Worm (Caenorhabditis elegans) whole organism, late embryonic: ENCODE data around the gene srt-16.

Experiments used
- C38D4.7 ChIP-seq: fragments of 200-800 bp; sonication (Bioruptor generic); optimal IDR thresholded peaks from 2 replicates; lab custom pipeline; 2018; ENCODE audit warnings: mild to moderate bottlenecking, missing genetic modification characterization, moderate library complexity, missing compliant biosample characterization
- K02D7.2 ChIP-seq: sonication (generic microtip); optimal IDR thresholded peaks from 2 replicates; lab custom pipeline; 2017; ENCODE audit warnings: mild to moderate bottlenecking, missing genetic modification characterization, missing compliant biosample characterization
- T23F11.4 ChIP-seq: fragments of 200-800 bp; sonication (Bioruptor generic); optimal IDR thresholded peaks from 2 replicates; lab custom pipeline; 2018; ENCODE audit warnings: mild to moderate bottlenecking, missing genetic modification characterization, missing compliant biosample characterization
- Y22D7AL.16 ChIP-seq: sonication (generic microtip); optimal IDR thresholded peaks from 2 replicates; lab custom pipeline; 2016; ENCODE audit warnings: missing genetic modification characterization, missing compliant biosample characterization
- ama-1 ChIP-seq: fragments of 150-350 bp; optimal IDR thresholded peaks from 2 replicates; lab custom pipeline; 2014
- ceh-14 ChIP-seq: sonication (generic microtip); optimal IDR thresholded peaks from 2 replicates; lab custom pipeline; 2016; ENCODE audit warnings: missing genotype, missing genetic modification characterization, missing compliant biosample characterization
- ceh-18 ChIP-seq: sonication (generic microtip); optimal IDR thresholded peaks from 2 replicates; lab custom pipeline; 2016; ENCODE audit warnings: missing genetic modification characterization, missing compliant biosample characterization
- ceh-19 ChIP-seq: fragments of 200-800 bp; sonication (Bioruptor generic); optimal IDR thresholded peaks from 2 replicates; lab custom pipeline; 2018; ENCODE audit warnings: mild to moderate bottlenecking, missing genetic modification characterization, missing compliant biosample characterization
- ceh-24 ChIP-seq: sonication (generic microtip); optimal IDR thresholded peaks from 2 replicates; lab custom pipeline; 2016; ENCODE audit warnings: mild to moderate bottlenecking, missing genetic modification characterization, missing compliant biosample characterization
- ceh-30 ChIP-seq: fragments of 150-350 bp; optimal IDR thresholded peaks from 2 replicates; lab custom pipeline; 2014; ENCODE audit warnings: missing biosample characterization, missing genetic modification characterization
- ceh-34 ChIP-seq: sonication (generic microtip); optimal IDR thresholded peaks from 2 replicates; lab custom pipeline; 2016; ENCODE audit warnings: mild to moderate bottlenecking, missing genetic modification characterization, missing compliant biosample characterization
- ceh-45 ChIP-seq: fragments of 200-800 bp; sonication (Bioruptor generic); IDR thresholded peaks from 2 replicates; pipeline ENCODE4 v1.3.6; 2022; ENCODE audit warnings: missing genetic modification reagents, missing genetic modification characterization, missing compliant biosample characterization
- ceh-48 ChIP-seq: sonication (generic microtip); optimal IDR thresholded peaks from 2 replicates; lab custom pipeline; 2016; ENCODE audit warnings: missing genetic modification characterization, inconsistent platforms, missing compliant biosample characterization
- che-1 ChIP-seq: sonication (generic microtip); optimal IDR thresholded peaks from 2 replicates; lab custom pipeline; 2016; ENCODE audit warnings: mild to moderate bottlenecking, missing genetic modification characterization, missing compliant biosample characterization
- dve-1 ChIP-seq: sonication (generic microtip); optimal IDR thresholded peaks from 2 replicates; lab custom pipeline; 2017; ENCODE audit warnings: antibody characterized with exemption, mild to moderate bottlenecking, missing genetic modification characterization, missing compliant biosample characterization
- elt-4 ChIP-seq: sonication (generic microtip); optimal IDR thresholded peaks from 2 replicates; lab custom pipeline; 2016; ENCODE audit warnings: missing genetic modification characterization, missing compliant biosample characterization
- ets-4 ChIP-seq: sonication (generic microtip); optimal IDR thresholded peaks from 2 replicates; lab custom pipeline; 2016; ENCODE audit warnings: missing genetic modification characterization, missing compliant biosample characterization
- eyg-1 ChIP-seq: sonication (generic microtip); optimal IDR thresholded peaks from 2 replicates; lab custom pipeline; 2016; ENCODE audit warnings: missing genotype, missing genetic modification characterization, missing compliant biosample characterization
- fkh-10 ChIP-seq: fragments of 150-350 bp; optimal IDR thresholded peaks from 2 replicates; lab custom pipeline; 2014; ENCODE audit warnings: missing biosample characterization, missing genetic modification reagents, missing genetic modification characterization
- gmeb-2 ChIP-seq: sonication (generic microtip); optimal IDR thresholded peaks from 2 replicates; lab custom pipeline; 2016; ENCODE audit warnings: missing genetic modification characterization, inconsistent platforms, missing compliant biosample characterization
- hlh-6 ChIP-seq: sonication (generic microtip); optimal IDR thresholded peaks from 2 replicates; lab custom pipeline; 2016; ENCODE audit warnings: missing genotype, missing genetic modification characterization, missing compliant biosample characterization
- hlh-8 ChIP-seq: sonication (generic microtip); optimal IDR thresholded peaks from 2 replicates; lab custom pipeline; 2016; ENCODE audit warnings: missing genotype, missing genetic modification characterization, missing compliant biosample characterization
- lin-11 ChIP-seq: fragments of 200-800 bp; sonication (Bioruptor generic); optimal IDR thresholded peaks from 2 replicates; lab custom pipeline; 2018; ENCODE audit warnings: mild to moderate bottlenecking, missing genetic modification characterization, missing compliant biosample characterization
- madf-2 ChIP-seq: sonication (generic microtip); optimal IDR thresholded peaks from 2 replicates; lab custom pipeline; 2017; ENCODE audit warnings: missing genetic modification characterization, missing compliant biosample characterization
- nfya-1 ChIP-seq: sonication (generic microtip); optimal IDR thresholded peaks from 2 replicates; lab custom pipeline; 2017; ENCODE audit warnings: missing genetic modification characterization, mild to moderate bottlenecking, missing compliant biosample characterization, antibody characterized with exemption, moderate library complexity
- nhr-11 ChIP-seq: fragments of 150-350 bp; optimal IDR thresholded peaks from 2 replicates; lab custom pipeline; 2014; ENCODE audit warnings: missing biosample characterization, missing genetic modification characterization
- nhr-232 ChIP-seq: sonication (generic microtip); optimal IDR thresholded peaks from 2 replicates; lab custom pipeline; 2016; ENCODE audit warnings: missing genetic modification characterization, missing compliant biosample characterization
- pag-3 ChIP-seq: sonication (generic microtip); optimal IDR thresholded peaks from 2 replicates; lab custom pipeline; 2016; ENCODE audit warnings: missing compliant biosample characterization, missing genetic modification characterization, borderline replicate concordance
- pha-2 ChIP-seq: sonication (generic microtip); optimal IDR thresholded peaks from 2 replicates; lab custom pipeline; 2017; ENCODE audit warnings: mild to moderate bottlenecking, missing genetic modification characterization, missing compliant biosample characterization
- pha-4 ChIP-seq: fragments of 150-350 bp; optimal IDR thresholded peaks from 2 replicates; lab custom pipeline; 2018; ENCODE audit warnings: missing biosample characterization, missing genetic modification reagents, missing genetic modification characterization
- pqm-1 ChIP-seq: sonication (generic microtip); optimal IDR thresholded peaks from 2 replicates; lab custom pipeline; 2016; ENCODE audit warnings: missing genetic modification characterization, missing compliant biosample characterization
- ref-2 ChIP-seq: sonication (generic microtip); optimal IDR thresholded peaks from 2 replicates; lab custom pipeline; 2016; ENCODE audit warnings: missing genetic modification characterization, missing compliant biosample characterization
- rnt-1 ChIP-seq: sonication (generic microtip); optimal IDR thresholded peaks from 2 replicates; lab custom pipeline; 2016; ENCODE audit warnings: missing genetic modification characterization, missing compliant biosample characterization
- sox-2 ChIP-seq: fragments of 200-800 bp; sonication (Bioruptor generic); IDR thresholded peaks from 2 replicates; pipeline ENCODE4 v1.3.6; 2022; ENCODE audit warnings: missing genetic modification reagents, missing genetic modification characterization, missing compliant biosample characterization
- sox-4 ChIP-seq: sonication (generic microtip); optimal IDR thresholded peaks from 2 replicates; lab custom pipeline; 2017; ENCODE audit warnings: mild to moderate bottlenecking, missing genetic modification characterization, inconsistent platforms, missing compliant biosample characterization
- tbx-2 ChIP-seq: sonication (generic microtip); optimal IDR thresholded peaks from 2 replicates; lab custom pipeline; 2016; ENCODE audit warnings: missing genetic modification characterization, missing compliant biosample characterization
- ttx-3 ChIP-seq: sonication (generic microtip); optimal IDR thresholded peaks from 2 replicates; lab custom pipeline; 2016; ENCODE audit warnings: missing genetic modification reagents, missing genetic modification characterization, missing compliant biosample characterization
- unc-3 ChIP-seq, 2 experiments: fragments of 200-800 bp in 1 of 2; sonication (Bioruptor generic) in 1 of 2; sonication (generic microtip) in 1 of 2; conservative IDR thresholded peaks in 1 of 2; optimal IDR thresholded peaks in 1 of 2; 2 replicates each; pipeline versions ENCODE4 v1.3.6 to Lab custom; 2016 to 2022; ENCODE audit warnings: missing compliant biosample characterization in 2 of 2, missing genetic modification characterization in 2 of 2, missing genetic modification reagents in 1 of 2
- unc-42 ChIP-seq: sonication (generic microtip); optimal IDR thresholded peaks from 2 replicates; lab custom pipeline; 2016; ENCODE audit warnings: missing genotype, missing genetic modification characterization, missing compliant biosample characterization
- unc-55 ChIP-seq: sonication (generic microtip); optimal IDR thresholded peaks from 2 replicates; lab custom pipeline; 2017; ENCODE audit warnings: missing biosample characterization, missing genetic modification reagents, missing genetic modification characterization
- zip-5 ChIP-seq: sonication (generic microtip); optimal IDR thresholded peaks from 2 replicates; lab custom pipeline; 2016; ENCODE audit warnings: missing genetic modification characterization, missing compliant biosample characterization

The srt-16 gene

ce11 chrV:3071548-3071947 lies 7.2 kb upstream of the srt-16 start, which contains the start of gene C50H11.13:
Gene C50H11.13, minus strand, starts transcription at chrV:3071648.
- TF ChIP-seq dve-1 (tag; lab: Kevin White, UChicago) (no peak), ceh-24 (no peak), ama-1 (lab: Kevin White, UChicago) (no peak), sox-4 (tag; lab: Kevin White, UChicago) (no peak), madf-2 (tag; lab: Kevin White, UChicago) (no peak), rnt-1 (tag; lab: Kevin White, UChicago) (no peak), unc-42 (tag; lab: Kevin White, UChicago) (no peak), ceh-19 (GFP tag; lab: Kevin White, UChicago) (no peak), nfya-1 (no peak), fkh-10 (GFP tag; lab: Kevin White, UChicago) (no peak), ceh-14 (tag; lab: Kevin White, UChicago) (no peak), sox-2 (GFP tag; lab: Robert Waterston, UW) (no peak), unc-55 (GFP tag; lab: Kevin White, UChicago) (no peak), eyg-1 (tag; lab: Kevin White, UChicago) (no peak), lin-11 (tag; lab: Kevin White, UChicago) (no peak), pqm-1 (tag; lab: Kevin White, UChicago) (no peak), unc-3 (GFP tag; conservative IDR thresholded peaks at IDR 0.05; lab: Robert Waterston, UW) (no peak), unc-3 (tag; optimal IDR thresholded peaks at IDR 0.05; lab: Kevin White, UChicago) (no peak)

ce11 chrV:3069101-3069500 lies 4.8 kb upstream of the srt-16 start, which contains the start of gene str-40:
Gene str-40, minus strand, starts transcription at chrV:3069201.
- TF ChIP-seq ceh-30 (no peak), Y22D7AL.16 (tag; lab: Kevin White, UChicago) (no peak), ets-4 (tag; lab: Kevin White, UChicago) (no peak), madf-2 (tag; lab: Kevin White, UChicago) (no peak), pqm-1 (tag; lab: Kevin White, UChicago) (no peak), ceh-48 (tag; lab: Kevin White, UChicago) (no peak), zip-5 (tag; lab: Kevin White, UChicago) (no peak), unc-55 (GFP tag; lab: Kevin White, UChicago) (no peak), ceh-18 (tag; lab: Kevin White, UChicago) (no peak), ceh-45 (no peak), pha-4 (tag; lab: Kevin White, UChicago) (no peak), pag-3 (no peak), unc-42 (tag; lab: Kevin White, UChicago) (no peak)

ce11 chrV:3065928-3066327 lies 1.6 kb upstream of the srt-16 start, which contains the start of gene srh-185:
Gene srh-185, plus strand, starts transcription at chrV:3066228.
- TF ChIP-seq ref-2 (tag; lab: Kevin White, UChicago) (no peak), T23F11.4 (GFP tag; lab: Kevin White, UChicago) (no peak), eyg-1 (tag; lab: Kevin White, UChicago) (no peak), che-1 (tag; lab: Kevin White, UChicago) (no peak), pha-2 (no peak), tbx-2 (tag; lab: Kevin White, UChicago) (no peak), nhr-232 (tag; lab: Kevin White, UChicago) (no peak), zip-5 (tag; lab: Kevin White, UChicago) (no peak), hlh-6 (no peak), pag-3 (no peak), elt-4 (tag; lab: Kevin White, UChicago) (no peak), ceh-48 (tag; lab: Kevin White, UChicago) (no peak)

- TF ChIP-seq gmeb-2 (tag; lab: Kevin White, UChicago) (no peak), nhr-11 (no peak), ceh-34 (no peak), K02D7.2 (no peak), C38D4.7 (GFP tag; lab: Kevin White, UChicago) (no peak), ttx-3 (tag; lab: Kevin White, UChicago) (no peak), hlh-8 (tag; lab: Kevin White, UChicago) (no peak), T23F11.4 (GFP tag; lab: Kevin White, UChicago) (no peak), unc-3 (GFP tag; conservative IDR thresholded peaks at IDR 0.05; lab: Robert Waterston, UW) (no peak), unc-3 (tag; optimal IDR thresholded peaks at IDR 0.05; lab: Kevin White, UChicago) (no peak)
- TF ChIP-seq, all 69 proteins: peak for 0
Observed at ce11 chrV:3062078-3062477, 2.2 kb downstream of the srt-16 start, which contains the start of gene srt-15. Gene srt-15, minus strand, starts transcription at chrV:3062178.
